Worm (Caenorhabditis elegans) whole organism, mixed stage, embryonic: ENCODE measurements around the gene H28G03.3.

Experiments used
- M03D4.4 ChIP-seq: sonication (generic microtip); optimal IDR thresholded peaks from 2 replicates; lab custom pipeline; 2017; ENCODE audit warnings: mild to moderate bottlenecking, missing genetic modification characterization, missing compliant biosample characterization
- bed-3 ChIP-seq: fragments of 200-800 bp; sonication (Bioruptor generic); optimal IDR thresholded peaks from 3 replicates; lab custom pipeline; 2018; ENCODE audit warnings: mild to moderate bottlenecking, missing genetic modification characterization, moderate library complexity, missing compliant biosample characterization
- blmp-1 ChIP-seq: fragments of 150-350 bp; optimal IDR thresholded peaks from 2 replicates; lab custom pipeline; 2014; ENCODE audit warnings: missing biosample characterization, missing genetic modification characterization
- ceh-83 ChIP-seq: fragments of 200-800 bp; sonication (Bioruptor generic); optimal IDR thresholded peaks from 2 replicates; lab custom pipeline; 2018; ENCODE audit warnings: mild to moderate bottlenecking, missing genetic modification characterization, missing compliant biosample characterization
- cnd-1 ChIP-seq: fragments of 200-800 bp; sonication (Bioruptor generic); optimal IDR thresholded peaks from 2 replicates; lab custom pipeline; 2018; ENCODE audit warnings: mild to moderate bottlenecking, missing genetic modification characterization, missing compliant biosample characterization
- elt-1 ChIP-seq: sonication (generic microtip); optimal IDR thresholded peaks from 2 replicates; lab custom pipeline; 2017; ENCODE audit warnings: missing genetic modification characterization, mild to moderate bottlenecking, missing compliant biosample characterization, antibody characterized with exemption, moderate library complexity, borderline replicate concordance; ENCODE audit not compliant: insufficient read depth
- elt-3 ChIP-seq: fragments of 150-350 bp; optimal IDR thresholded peaks from 2 replicates; lab custom pipeline; 2014; ENCODE audit warnings: missing biosample characterization, missing genetic modification characterization
- hlh-1 ChIP-seq: fragments of 150-350 bp; optimal IDR thresholded peaks from 2 replicates; lab custom pipeline; 2014; ENCODE audit warnings: missing biosample characterization, missing genetic modification reagents, missing genetic modification characterization
- lin-13 ChIP-seq: fragments of 150-350 bp; optimal IDR thresholded peaks from 2 replicates; lab custom pipeline; 2014; ENCODE audit warnings: missing biosample characterization, missing genetic modification characterization
- mep-1 ChIP-seq: fragments of 150-350 bp; optimal IDR thresholded peaks from 2 replicates; lab custom pipeline; 2017; ENCODE audit warnings: missing biosample characterization, missing genetic modification reagents, missing genetic modification characterization, inconsistent platforms
- nhr-12 ChIP-seq: fragments of 150-350 bp; optimal IDR thresholded peaks from 2 replicates; lab custom pipeline; 2014; ENCODE audit warnings: missing biosample characterization, missing genetic modification characterization
- nhr-28 ChIP-seq: fragments of 150-350 bp; optimal IDR thresholded peaks from 2 replicates; lab custom pipeline; 2014; ENCODE audit warnings: missing biosample characterization, missing genetic modification characterization
- nhr-76 ChIP-seq: sonication (generic microtip); optimal IDR thresholded peaks from 2 replicates; lab custom pipeline; 2017; ENCODE audit warnings: missing biosample characterization, missing genetic modification characterization
- sem-2 ChIP-seq: fragments of 200-800 bp; sonication (Bioruptor generic); optimal IDR thresholded peaks from 2 replicates; lab custom pipeline; 2018; ENCODE audit warnings: mild to moderate bottlenecking, missing genetic modification characterization, missing compliant biosample characterization
- snpc-4 ChIP-seq: fragments of 150-350 bp; optimal IDR thresholded peaks from 2 replicates; lab custom pipeline; 2014; ENCODE audit warnings: missing biosample characterization, missing genetic modification characterization
- tbx-8 ChIP-seq: fragments of 200-800 bp; sonication (Bioruptor generic); optimal IDR thresholded peaks from 2 replicates; lab custom pipeline; 2018; ENCODE audit warnings: mild to moderate bottlenecking, missing genetic modification characterization, moderate library complexity, missing compliant biosample characterization
- unc-39 ChIP-seq: fragments of 150-350 bp; optimal IDR thresholded peaks from 2 replicates; lab custom pipeline; 2014; ENCODE audit warnings: missing biosample characterization, missing genetic modification characterization
- unc-62 ChIP-seq: fragments of 150-350 bp; optimal IDR thresholded peaks from 2 replicates; lab custom pipeline; 2014; ENCODE audit warnings: missing biosample characterization, missing genetic modification reagents, missing genetic modification characterization
- zip-8 ChIP-seq: fragments of 150-350 bp; optimal IDR thresholded peaks from 2 replicates; lab custom pipeline; 2014; ENCODE audit warnings: missing biosample characterization, missing genetic modification characterization

H28G03.3 gene

DNA sequence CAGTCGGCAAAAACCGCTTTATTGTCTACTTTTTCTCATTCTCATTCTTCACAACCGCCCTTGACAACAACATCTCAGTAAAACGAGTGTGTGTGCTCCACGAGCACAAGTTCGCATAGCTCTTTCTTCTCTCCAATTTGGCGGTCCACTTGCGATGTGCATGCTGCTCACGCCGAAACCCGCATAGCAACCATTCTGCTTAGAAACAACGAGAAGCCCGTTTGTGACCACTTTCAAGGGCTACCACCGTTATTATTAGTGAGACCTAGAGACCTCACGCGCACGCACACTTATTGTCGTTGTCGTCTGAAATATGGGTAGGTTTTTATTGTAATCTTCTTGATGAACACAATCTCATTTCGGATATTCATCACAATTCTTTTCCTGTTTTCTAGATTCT, 51.9 kb downstream of the H28G03.3 start, which contains the start of gene zchc-1A:
TSS of gene zchc-1A (plus strand) at position 114 of the 400 bp plus-strand sequence.
- TF ChIP-seq sem-2 (no peak), mep-1 (no peak), elt-3 (tag; lab: Kevin White, UChicago) (no peak), elt-1 (tag; lab: Kevin White, UChicago) (no peak), blmp-1 (no peak), unc-39 (tag; lab: Kevin White, UChicago) (no peak), snpc-4 (tag; lab: Kevin White, UChicago) (no peak), unc-62 (GFP tag; lab: Kevin White, UChicago) (no peak), tbx-8 (GFP tag; lab: Kevin White, UChicago) (no peak)

DNA sequence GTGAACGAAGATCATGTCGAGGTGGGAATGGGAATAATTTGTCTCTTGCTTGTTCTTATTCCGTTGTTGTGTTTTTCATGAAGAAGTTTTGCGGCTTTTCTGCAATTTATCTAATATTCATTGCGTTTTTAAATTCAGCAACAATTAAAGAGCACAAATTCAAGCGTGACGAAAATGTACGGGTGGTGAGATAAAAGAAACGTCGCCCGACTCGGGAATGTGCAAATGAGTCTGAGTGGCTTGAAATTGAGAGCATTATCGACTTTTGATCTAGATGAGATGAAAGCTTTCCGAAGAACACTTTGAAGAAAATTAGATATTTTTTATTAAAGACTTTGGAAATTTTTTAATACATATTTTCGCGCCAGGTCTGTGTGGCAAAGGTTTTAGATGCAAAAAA, 55.1 kb downstream of the H28G03.3 start, which contains the start of gene T03G11.10:
TSS of gene T03G11.10 (minus strand) at position 101 of the 400 bp plus-strand sequence.
- TF ChIP-seq nhr-12 (tag; lab: Kevin White, UChicago): no peak
- no peak for TF ChIP-seq M03D4.4
- TF ChIP-seq zip-8 (tag; lab: Kevin White, UChicago): no peak
- no peak for TF ChIP-seq nhr-28 (tag; lab: Kevin White, UChicago)
- TF ChIP-seq cnd-1 (tag; lab: Kevin White, UChicago): no peak
- no peak for TF ChIP-seq elt-1 (tag; lab: Kevin White, UChicago)
- TF ChIP-seq nhr-76 (tag; lab: Kevin White, UChicago): no peak
- TF ChIP-seq bed-3: no peak
- TF ChIP-seq hlh-1 (tag; lab: Kevin White, UChicago): no peak
- no peak for TF ChIP-seq ceh-83
- no peak for TF ChIP-seq lin-13 (tag; lab: Kevin White, UChicago)
